Worm (Caenorhabditis elegans) whole organism, young adult: ENCODE results near the gene acr-23.

ENCODE experiments used
- C17E4.6 ChIP-seq: fragments of 200-800 bp; sonication (Bioruptor generic); IDR thresholded peaks from 2 replicates; pipeline ENCODE4 v1.3.6; 2022; ENCODE audit warnings: missing genetic modification reagents, missing genetic modification characterization, missing compliant biosample characterization
- T26A5.8 ChIP-seq: sonication (generic microtip); optimal IDR thresholded peaks from 2 replicates; lab custom pipeline; 2016; ENCODE audit warnings: missing genetic modification characterization, missing compliant biosample characterization
- Y67H2A.10 ChIP-seq: fragments of 200-800 bp; sonication (Bioruptor generic); conservative IDR thresholded peaks from 2 replicates; pipeline ENCODE4 v1.3.6; 2022; ENCODE audit warnings: missing genetic modification reagents, missing genetic modification characterization, missing compliant biosample characterization
- Y95B8A.8 ChIP-seq: fragments of 200-800 bp; sonication (Bioruptor generic); IDR thresholded peaks from 2 replicates; pipeline ENCODE4 v1.3.6; 2022; ENCODE audit warnings: missing genetic modification reagents, missing genetic modification characterization, missing compliant biosample characterization
- ZK185.1 ChIP-seq: sonication (generic microtip); optimal IDR thresholded peaks from 2 replicates; lab custom pipeline; 2016; ENCODE audit warnings: mild to moderate bottlenecking, missing genetic modification characterization, missing compliant biosample characterization; ENCODE audit not compliant: poor library complexity, severe bottlenecking
- ccch-3 ChIP-seq: fragments of 200-800 bp; sonication (Bioruptor generic); optimal IDR thresholded peaks from 2 replicates; lab custom pipeline; 2018; ENCODE audit warnings: mild to moderate bottlenecking, missing genetic modification characterization, missing compliant biosample characterization
- cebp-1 ChIP-seq, 2 experiments: fragments of 200-800 bp in 1 of 2; sonication (Bioruptor generic) in 1 of 2; sonication (generic microtip) in 1 of 2; IDR thresholded peaks in 1 of 2; optimal IDR thresholded peaks in 1 of 2; 2 replicates each; pipeline versions ENCODE4 v1.3.6 to Lab custom; 2017 to 2022; ENCODE audit warnings: missing compliant biosample characterization in 2 of 2, missing genetic modification characterization in 2 of 2, mild to moderate bottlenecking in 1 of 2, missing genetic modification reagents in 1 of 2, moderate library complexity in 1 of 2
- cebp-2 ChIP-seq: fragments of 200-800 bp; sonication (Bioruptor generic); IDR thresholded peaks from 2 replicates; pipeline ENCODE4 v1.3.6; 2022; ENCODE audit warnings: missing genetic modification characterization, missing compliant biosample characterization
- ceh-40 ChIP-seq: fragments of 200-800 bp; sonication (Bioruptor generic); IDR thresholded peaks from 2 replicates; pipeline ENCODE4 v1.3.6; 2022; ENCODE audit warnings: missing genetic modification characterization, missing compliant biosample characterization
- die-1 ChIP-seq: sonication (generic microtip); optimal IDR thresholded peaks from 2 replicates; lab custom pipeline; 2016; ENCODE audit warnings: missing genotype, mild to moderate bottlenecking, missing genetic modification characterization, missing compliant biosample characterization
- dpff-1 ChIP-seq: sonication (generic microtip); optimal IDR thresholded peaks from 2 replicates; lab custom pipeline; 2017; ENCODE audit warnings: mild to moderate bottlenecking, missing genetic modification characterization, missing compliant biosample characterization
- egl-44 ChIP-seq: fragments of 200-800 bp; sonication (Bioruptor generic); IDR thresholded peaks from 2 replicates; pipeline ENCODE4 v1.3.6; 2022; ENCODE audit warnings: missing genetic modification reagents, missing genetic modification characterization, missing compliant biosample characterization
- egrh-3 ChIP-seq: fragments of 200-800 bp; sonication (Bioruptor generic); IDR thresholded peaks from 2 replicates; pipeline ENCODE4 v1.3.6; 2022; ENCODE audit warnings: missing genetic modification reagents, missing genetic modification characterization, missing compliant biosample characterization
- hmg-1.2 ChIP-seq: fragments of 200-800 bp; sonication (Bioruptor generic); IDR thresholded peaks from 2 replicates; pipeline ENCODE4 v1.3.6; 2022; ENCODE audit warnings: missing genetic modification reagents, missing genetic modification characterization, missing compliant biosample characterization
- hmg-20 ChIP-seq: fragments of 200-800 bp; sonication (Bioruptor generic); IDR thresholded peaks from 2 replicates; pipeline ENCODE4 v1.3.6; 2022; ENCODE audit warnings: missing genetic modification reagents, missing genetic modification characterization, missing compliant biosample characterization
- let-607 ChIP-seq, 2 experiments: fragments of 200-800 bp in 1 of 2; sonication (Bioruptor generic) in 1 of 2; sonication (generic microtip) in 1 of 2; optimal IDR thresholded peaks; 2 replicates each; lab custom pipeline; 2016 to 2018; ENCODE audit warnings: mild to moderate bottlenecking in 2 of 2, missing compliant biosample characterization in 2 of 2, missing genetic modification characterization in 2 of 2, moderate library complexity in 2 of 2, missing genotype in 1 of 2
- lin-26 ChIP-seq: fragments of 200-800 bp; sonication (Bioruptor generic); IDR thresholded peaks from 2 replicates; pipeline ENCODE4 v1.3.6; 2022; ENCODE audit warnings: missing genetic modification reagents, missing genetic modification characterization, missing compliant biosample characterization
- lin-40 ChIP-seq: sonication (generic microtip); optimal IDR thresholded peaks from 2 replicates; lab custom pipeline; 2016; ENCODE audit warnings: missing genetic modification characterization, mild to moderate bottlenecking, missing compliant biosample characterization, missing genotype, missing genetic modification reagents
- lir-1 ChIP-seq: fragments of 200-800 bp; sonication (Bioruptor generic); conservative IDR thresholded peaks from 2 replicates; pipeline ENCODE4 v1.3.6; 2022; ENCODE audit warnings: missing genetic modification reagents, missing genetic modification characterization, missing compliant biosample characterization
- lsl-1 ChIP-seq: fragments of 200-800 bp; sonication (Bioruptor generic); optimal IDR thresholded peaks from 2 replicates; lab custom pipeline; 2018; ENCODE audit warnings: mild to moderate bottlenecking, missing genetic modification characterization, moderate library complexity, missing compliant biosample characterization
- lsy-27 ChIP-seq: sonication (generic microtip); optimal IDR thresholded peaks from 2 replicates; lab custom pipeline; 2017; ENCODE audit warnings: missing genetic modification characterization, mild to moderate bottlenecking, missing compliant biosample characterization, antibody characterized with exemption, missing genotype, borderline replicate concordance; ENCODE audit not compliant: insufficient read depth
- mcd-1 ChIP-seq: fragments of 200-800 bp; sonication (Bioruptor generic); IDR thresholded peaks from 2 replicates; pipeline ENCODE4 v1.3.6; 2022; ENCODE audit warnings: missing genetic modification reagents, missing genetic modification characterization, missing compliant biosample characterization
- mel-28 ChIP-seq: sonication (generic microtip); optimal IDR thresholded peaks from 2 replicates; lab custom pipeline; 2016; ENCODE audit warnings: borderline replicate concordance, mild to moderate bottlenecking, missing genetic modification characterization, missing compliant biosample characterization
- mes-4 ChIP-seq: sonication (generic microtip); optimal IDR thresholded peaks from 2 replicates; lab custom pipeline; 2016; ENCODE audit warnings: missing genotype, missing genetic modification characterization, missing compliant biosample characterization
- nfya-1 ChIP-seq: sonication (generic microtip); optimal IDR thresholded peaks from 2 replicates; lab custom pipeline; 2017; ENCODE audit warnings: antibody characterized with exemption, missing compliant biosample characterization, missing genetic modification characterization, borderline replicate concordance; ENCODE audit not compliant: insufficient read depth
- nhr-120 ChIP-seq: fragments of 200-800 bp; sonication (Bioruptor generic); IDR thresholded peaks from 2 replicates; pipeline ENCODE4 v1.3.6; 2022; ENCODE audit warnings: missing genetic modification characterization, missing compliant biosample characterization
- pbrm-1 ChIP-seq: fragments of 200-800 bp; sonication (Bioruptor generic); IDR thresholded peaks from 2 replicates; pipeline ENCODE4 v1.3.6; 2022; ENCODE audit warnings: missing genetic modification reagents, missing genetic modification characterization, missing compliant biosample characterization
- repo-1 ChIP-seq: sonication (generic microtip); optimal IDR thresholded peaks from 2 replicates; lab custom pipeline; 2017; ENCODE audit warnings: mild to moderate bottlenecking, missing genetic modification characterization, missing compliant biosample characterization
- rpc-1 ChIP-seq, 2 experiments: fragments of 150-350 bp in 1 of 2; sonication (generic microtip) in 1 of 2; optimal IDR thresholded peaks; 2 replicates each; lab custom pipeline; 2014 to 2018; ENCODE audit warnings: missing biosample characterization in 1 of 2, missing genetic modification characterization in 1 of 2, missing genetic modification reagents in 1 of 2, missing genotype in 1 of 2
- sea-2 ChIP-seq: fragments of 200-800 bp; sonication (Bioruptor generic); IDR thresholded peaks from 2 replicates; pipeline ENCODE4 v1.3.6; 2022; ENCODE audit warnings: missing genetic modification characterization, missing compliant biosample characterization
- tlf-1 ChIP-seq: fragments of 200-800 bp; sonication (Bioruptor generic); optimal IDR thresholded peaks from 2 replicates; lab custom pipeline; 2018; ENCODE audit warnings: mild to moderate bottlenecking, missing genetic modification characterization, missing compliant biosample characterization
- unc-62 ChIP-seq: fragments of 150-350 bp; optimal IDR thresholded peaks from 2 replicates; lab custom pipeline; 2014; ENCODE audit warnings: missing biosample characterization, missing genetic modification reagents, missing genetic modification characterization
- zim-3 ChIP-seq: sonication (generic microtip); optimal IDR thresholded peaks from 2 replicates; lab custom pipeline; 2017; ENCODE audit warnings: mild to moderate bottlenecking, missing genetic modification characterization, moderate library complexity, missing compliant biosample characterization
- ztf-22 ChIP-seq: fragments of 200-800 bp; sonication (Bioruptor generic); optimal IDR thresholded peaks from 2 replicates; lab custom pipeline; 2018; ENCODE audit warnings: mild to moderate bottlenecking, missing genetic modification characterization, moderate library complexity, missing compliant biosample characterization
- ztf-26 ChIP-seq: sonication (generic microtip); optimal IDR thresholded peaks from 2 replicates; lab custom pipeline; 2017; ENCODE audit warnings: missing genetic modification characterization, missing compliant biosample characterization
- ztf-28 ChIP-seq: fragments of 200-800 bp; sonication (Bioruptor generic); IDR thresholded peaks from 2 replicates; pipeline ENCODE4 v1.3.6; 2022; ENCODE audit warnings: missing genetic modification reagents, missing genetic modification characterization, missing compliant biosample characterization
- ztf-3 ChIP-seq: fragments of 200-800 bp; sonication (Bioruptor generic); optimal IDR thresholded peaks from 2 replicates; lab custom pipeline; 2018; ENCODE audit warnings: mild to moderate bottlenecking, missing genetic modification characterization, missing compliant biosample characterization
- ztf-6 ChIP-seq: fragments of 200-800 bp; sonication (Bioruptor generic); IDR thresholded peaks from 2 replicates; pipeline ENCODE4 v1.3.6; 2022; ENCODE audit warnings: missing genetic modification reagents, missing genetic modification characterization, missing compliant biosample characterization

Gene acr-23

DNA sequence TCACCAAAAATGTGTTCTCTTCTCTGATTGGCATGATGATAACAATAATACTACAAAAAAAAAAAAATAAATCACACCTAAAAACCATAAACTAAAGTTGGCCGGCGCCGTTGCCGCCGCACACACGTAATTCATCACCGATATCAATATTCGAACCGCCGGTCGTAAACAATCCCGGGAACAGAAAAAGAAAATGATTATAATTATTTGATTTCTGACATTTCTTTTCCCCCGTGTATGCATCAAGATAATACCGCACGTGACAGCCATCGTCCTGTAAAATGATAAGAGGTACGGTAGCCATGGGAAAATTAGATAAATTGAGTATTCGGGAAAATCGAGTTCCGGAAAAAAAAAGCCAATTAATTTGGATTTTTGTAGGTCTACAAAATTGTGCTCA is 37.7 kb upstream of the acr-23 start (continued):
- TF ChIP-seq dpff-1, result no peak
- no peak for TF ChIP-seq egrh-3 (GFP tag; lab: Robert Waterston, UW)
- TF ChIP-seq ztf-22 (GFP tag; lab: Kevin White, UChicago), result no peak
- no peak for TF ChIP-seq pbrm-1 (GFP tag; lab: Robert Waterston, UW)
- TF ChIP-seq let-607 (tag; optimal IDR thresholded peaks at IDR 0.05; lab: Kevin White, UChicago), result peak in 1 of 2 experiments; percentile 54
- no peak for TF ChIP-seq mes-4 (tag; lab: Kevin White, UChicago)
- no peak for TF ChIP-seq Y67H2A.10 (GFP tag; lab: Robert Waterston, UW)
- TF ChIP-seq ztf-3, result no peak
- TF ChIP-seq repo-1 (tag; lab: Kevin White, UChicago), result no peak
- TF ChIP-seq cebp-1 (GFP tag; IDR thresholded peaks at IDR 0.05; lab: Robert Waterston, UW), result no peak
- TF ChIP-seq cebp-1 (tag; optimal IDR thresholded peaks at IDR 0.05; lab: Kevin White, UChicago), result peak; percentile 59
- no peak for TF ChIP-seq ccch-3
- no peak for TF ChIP-seq Y95B8A.8 (GFP tag; lab: Robert Waterston, UW)
- no peak for TF ChIP-seq die-1 (tag; lab: Kevin White, UChicago)
- no peak for TF ChIP-seq tlf-1 (GFP tag; lab: Kevin White, UChicago)

DNA sequence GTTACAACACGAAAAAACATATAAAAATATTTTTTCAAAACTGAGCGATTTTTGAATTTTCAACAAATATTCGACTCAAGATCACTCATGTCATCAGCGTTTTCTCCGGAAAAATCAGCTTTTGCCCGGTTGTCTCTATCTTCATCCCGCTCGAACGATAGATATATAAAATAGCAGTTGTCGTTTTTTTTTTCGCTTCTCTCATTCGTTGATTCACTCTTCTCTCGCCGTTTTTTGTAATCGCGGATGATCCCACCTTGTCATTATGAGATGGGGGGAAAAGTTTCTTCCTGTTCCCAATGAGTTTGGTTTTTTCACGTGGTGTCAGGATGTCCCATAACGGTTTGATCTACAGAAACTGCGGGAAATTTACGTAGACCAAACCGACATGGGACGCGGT is 35.9 kb upstream of the acr-23 start:
- TF ChIP-seq sea-2 (GFP tag; lab: Robert Waterston, UW) (no peak), T26A5.8 (tag; lab: Kevin White, UChicago) (no peak), ztf-28 (GFP tag; lab: Robert Waterston, UW) (no peak), hmg-20 (GFP tag; lab: Robert Waterston, UW) (no peak), zim-3 (tag; lab: Kevin White, UChicago) (no peak), C17E4.6 (GFP tag; lab: Robert Waterston, UW) (no peak), lsy-27 (tag; lab: Kevin White, UChicago) (no peak), pbrm-1 (GFP tag; lab: Robert Waterston, UW) (no peak), rpc-1 (optimal IDR thresholded peaks at IDR 0.05; lab: Kevin White, UChicago) (no peak), rpc-1 (tag; optimal IDR thresholded peaks at IDR 0.05; lab: Kevin White, UChicago) (no peak), cebp-2 (GFP tag; lab: Robert Waterston, UW) (no peak), nhr-120 (GFP tag; lab: Robert Waterston, UW) (no peak), mcd-1 (no peak), lir-1 (GFP tag; lab: Robert Waterston, UW) (no peak), unc-62 (GFP tag; lab: Kevin White, UChicago) (no peak), Y95B8A.8 (GFP tag; lab: Robert Waterston, UW) (no peak), ZK185.1 (tag; lab: Kevin White, UChicago) (no peak), mel-28 (tag; lab: Kevin White, UChicago) (no peak)

DNA sequence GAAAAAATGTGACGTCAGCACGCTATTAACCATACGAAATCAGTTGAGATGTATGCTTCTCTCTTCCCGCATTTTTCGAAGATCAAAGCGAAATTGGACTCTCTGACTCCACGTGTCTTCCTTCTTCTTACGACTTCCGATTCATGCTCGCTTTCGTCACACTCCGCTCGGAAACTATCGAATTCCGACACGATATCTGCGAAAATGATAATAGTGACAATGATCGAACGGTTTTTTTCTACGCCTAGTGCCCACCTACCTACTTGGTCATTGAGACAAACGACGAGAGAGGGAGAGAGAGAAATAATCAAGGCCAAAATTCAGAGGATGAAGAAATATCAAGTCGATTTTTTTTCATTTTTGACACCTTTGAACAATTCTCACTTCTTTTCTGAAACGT is 34.3 kb upstream of the acr-23 start:
- TF ChIP-seq ceh-40 (GFP tag; lab: Robert Waterston, UW), result no peak
- TF ChIP-seq ztf-6 (GFP tag; lab: Robert Waterston, UW), result no peak
- no peak for TF ChIP-seq lin-40 (tag; lab: Kevin White, UChicago)
- TF ChIP-seq die-1 (tag; lab: Kevin White, UChicago), result no peak
- TF ChIP-seq ztf-26, result no peak
- no peak for TF ChIP-seq egl-44 (GFP tag; lab: Robert Waterston, UW)
- no peak for TF ChIP-seq nfya-1 (tag; lab: Kevin White, UChicago)
- no peak for TF ChIP-seq lin-26
- no peak for TF ChIP-seq hmg-1.2 (GFP tag; lab: Robert Waterston, UW)
- no peak for TF ChIP-seq lsl-1
- TF ChIP-seq unc-62 (GFP tag; lab: Kevin White, UChicago), result no peak
- TF ChIP-seq, all 124 proteins: peak for 0
